Worm (Caenorhabditis elegans): ENCODE results near the gene ceph-41.
A peak's percentile ranks its signal among the peaks of the same experiment; 100 is the strongest.

DNA sequence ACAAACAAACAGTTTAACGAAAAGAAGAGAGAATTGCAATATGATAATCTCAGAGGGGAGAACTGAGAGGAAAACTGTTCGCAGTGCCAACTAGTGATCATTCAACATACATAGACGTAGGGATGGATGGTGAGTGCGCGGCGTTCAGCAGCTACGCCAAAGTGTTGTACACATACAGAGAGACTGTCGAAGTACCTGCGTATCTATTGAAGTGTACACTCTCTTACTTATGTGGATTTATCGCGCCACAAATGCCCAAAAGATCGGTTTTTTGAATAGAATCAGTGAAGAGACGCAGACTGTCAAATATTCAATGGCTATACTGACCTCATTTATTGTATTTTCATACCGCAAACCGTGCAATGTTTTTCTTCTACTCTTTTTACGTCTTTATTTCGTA, 43.3 kb downstream of the ceph-41 start:
- TF ChIP-seq unc-39 (tag; optimal IDR thresholded peaks at IDR 0.05) (no peak), blmp-1 (tag; optimal IDR thresholded peaks at IDR 0.05; ENCODE audit: insufficient read depth) (peak; percentile 20), lsy-2 (tag; optimal IDR thresholded peaks at IDR 0.05) (no peak), nhr-11 (tag; optimal IDR thresholded peaks at IDR 0.05) (no peak)
